Worm (Caenorhabditis elegans) whole organism, L1 larva: Measurements from ENCODE around the gene F02H6.6.

Experiments used
- C04F5.9 ChIP-seq: sonication (generic microtip); optimal IDR thresholded peaks from 2 replicates; lab custom pipeline; 2016; ENCODE audit warnings: missing genetic modification characterization, missing compliant biosample characterization
- C16A3.4 ChIP-seq: fragments of 150-350 bp; optimal IDR thresholded peaks from 2 replicates; lab custom pipeline; 2014; ENCODE audit warnings: missing biosample characterization, missing genetic modification characterization
- aha-1 ChIP-seq: fragments of 150-350 bp; optimal IDR thresholded peaks from 2 replicates; lab custom pipeline; 2014; ENCODE audit warnings: missing biosample characterization, missing genetic modification characterization
- alr-1 ChIP-seq: fragments of 200-800 bp; sonication (Bioruptor generic); optimal IDR thresholded peaks from 2 replicates; lab custom pipeline; 2018; ENCODE audit warnings: borderline replicate concordance, mild to moderate bottlenecking, missing genetic modification characterization, missing compliant biosample characterization
- blmp-1 ChIP-seq: fragments of 150-350 bp; optimal IDR thresholded peaks from 2 replicates; lab custom pipeline; 2014; ENCODE audit warnings: missing biosample characterization, missing genetic modification characterization
- ceh-8 ChIP-seq: fragments of 200-800 bp; sonication (Bioruptor generic); optimal IDR thresholded peaks from 2 replicates; lab custom pipeline; 2018; ENCODE audit warnings: mild to moderate bottlenecking, missing genetic modification characterization, moderate library complexity, missing compliant biosample characterization
- ceh-82 ChIP-seq, 3 experiments: fragments of 150-350 bp in 1 of 3; sonication (generic microtip) in 2 of 3; optimal IDR thresholded peaks; 2 replicates each; lab custom pipeline; 2014 to 2017; ENCODE audit warnings: missing biosample characterization in 3 of 3, missing genetic modification characterization in 3 of 3
- ces-1 ChIP-seq: fragments of 150-350 bp; optimal IDR thresholded peaks from 2 replicates; lab custom pipeline; 2014; ENCODE audit warnings: missing biosample characterization, missing genetic modification reagents, missing genetic modification characterization
- efl-1 ChIP-seq, 4 experiments: fragments of 150-350 bp; optimal IDR thresholded peaks in 3 of 4; peaks in 1 of 4; 1 replicate in 1 of 4; 2 replicates in 3 of 4; lab custom pipeline; 2014; ENCODE audit warnings: missing biosample characterization in 2 of 4, missing genetic modification characterization in 2 of 4, missing genetic modification reagents in 2 of 4
- efl-3 ChIP-seq: fragments of 200-800 bp; sonication (Bioruptor generic); optimal IDR thresholded peaks from 2 replicates; lab custom pipeline; 2018; ENCODE audit warnings: mild to moderate bottlenecking, missing genetic modification characterization, missing compliant biosample characterization
- egl-13 ChIP-seq: sonication (generic microtip); optimal IDR thresholded peaks from 2 replicates; lab custom pipeline; 2016; ENCODE audit warnings: missing genotype, missing genetic modification reagents, missing genetic modification characterization, missing compliant biosample characterization
- elt-3 ChIP-seq, 6 experiments: fragments of 150-350 bp in 1 of 6; sonication (generic microtip); optimal IDR thresholded peaks; 2 replicates each; lab custom pipeline; 2017 to 2018; ENCODE audit warnings: missing biosample characterization in 6 of 6, missing genetic modification characterization in 6 of 6, inconsistent platforms in 1 of 6
- fos-1 ChIP-seq: fragments of 150-350 bp; optimal IDR thresholded peaks from 2 replicates; lab custom pipeline; 2014; ENCODE audit warnings: missing biosample characterization, missing genetic modification characterization
- hlh-17 ChIP-seq: fragments of 200-800 bp; sonication (Bioruptor generic); optimal IDR thresholded peaks from 2 replicates; lab custom pipeline; 2018; ENCODE audit warnings: missing genetic modification characterization, mild to moderate bottlenecking, missing compliant biosample characterization, moderate library complexity, borderline replicate concordance
- irx-1 ChIP-seq: sonication (generic microtip); optimal IDR thresholded peaks from 2 replicates; lab custom pipeline; 2016; ENCODE audit warnings: missing genetic modification characterization, missing compliant biosample characterization
- lin-14 ChIP-seq: fragments of 200-800 bp; sonication (Bioruptor generic); optimal IDR thresholded peaks from 2 replicates; lab custom pipeline; 2018; ENCODE audit warnings: mild to moderate bottlenecking, missing genetic modification characterization, moderate library complexity, missing compliant biosample characterization
- lin-35 ChIP-seq, 2 experiments: fragments of 150-350 bp; optimal IDR thresholded peaks; 2 replicates each; lab custom pipeline; 2014; ENCODE audit warnings: missing biosample characterization in 2 of 2, missing genetic modification characterization in 2 of 2, missing genetic modification reagents in 2 of 2
- lin-39 ChIP-seq: fragments of 150-350 bp; optimal IDR thresholded peaks from 2 replicates; lab custom pipeline; 2014; ENCODE audit warnings: missing biosample characterization, missing genetic modification reagents, missing genetic modification characterization
- lsy-2 ChIP-seq, 2 experiments: fragments of 150-350 bp; optimal IDR thresholded peaks; 2 replicates each; lab custom pipeline; 2014; ENCODE audit warnings: missing biosample characterization in 2 of 2, missing genetic modification characterization in 2 of 2
- mab-9 ChIP-seq: fragments of 200-800 bp; sonication (Bioruptor generic); IDR thresholded peaks from 2 replicates; pipeline ENCODE4 v1.3.6; 2022; ENCODE audit warnings: missing genetic modification reagents, missing genetic modification characterization, missing compliant biosample characterization
- mep-1 ChIP-seq: fragments of 150-350 bp; optimal IDR thresholded peaks from 2 replicates; lab custom pipeline; 2014; ENCODE audit warnings: missing biosample characterization, missing genetic modification characterization
- nhr-12 ChIP-seq: sonication (generic microtip); optimal IDR thresholded peaks from 2 replicates; lab custom pipeline; 2017; ENCODE audit warnings: missing biosample characterization, missing genetic modification characterization
- nhr-28 ChIP-seq: fragments of 150-350 bp; optimal IDR thresholded peaks from 2 replicates; lab custom pipeline; 2014; ENCODE audit warnings: missing biosample characterization, missing genetic modification characterization
- nhr-76 ChIP-seq: sonication (generic microtip); optimal IDR thresholded peaks from 2 replicates; lab custom pipeline; 2017; ENCODE audit warnings: missing biosample characterization, missing genetic modification characterization
- nhr-84 ChIP-seq: sonication (generic microtip); optimal IDR thresholded peaks from 2 replicates; lab custom pipeline; 2017; ENCODE audit warnings: missing biosample characterization, missing genetic modification characterization
- nhr-85 ChIP-seq: sonication (generic microtip); peaks from one replicate; lab custom pipeline; 2016; ENCODE audit warnings: missing genetic modification characterization, inconsistent platforms, missing compliant biosample characterization
- pax-3 ChIP-seq: fragments of 200-800 bp; sonication (Bioruptor generic); optimal IDR thresholded peaks from 2 replicates; lab custom pipeline; 2018; ENCODE audit warnings: mild to moderate bottlenecking, missing genetic modification characterization, moderate library complexity, missing compliant biosample characterization
- skn-1 ChIP-seq: fragments of 150-350 bp; optimal IDR thresholded peaks from 2 replicates; lab custom pipeline; 2014; ENCODE audit warnings: missing biosample characterization, missing genetic modification characterization
- snu-23 ChIP-seq: sonication (generic microtip); optimal IDR thresholded peaks from 2 replicates; lab custom pipeline; 2016; ENCODE audit warnings: missing genetic modification characterization, missing compliant biosample characterization
- sox-4 ChIP-seq: sonication (generic microtip); optimal IDR thresholded peaks from 2 replicates; lab custom pipeline; 2016; ENCODE audit warnings: missing genetic modification characterization, missing compliant biosample characterization
- sptf-1 ChIP-seq: fragments of 150-350 bp; optimal IDR thresholded peaks from 2 replicates; lab custom pipeline; 2014; ENCODE audit warnings: missing biosample characterization, missing genetic modification characterization
- sup-37 ChIP-seq: fragments of 200-800 bp; sonication (Bioruptor generic); optimal IDR thresholded peaks from 2 replicates; lab custom pipeline; 2018; ENCODE audit warnings: mild to moderate bottlenecking, missing genetic modification characterization, missing compliant biosample characterization
- tlp-1 ChIP-seq: fragments of 150-350 bp; optimal IDR thresholded peaks from 2 replicates; lab custom pipeline; 2014; ENCODE audit warnings: missing biosample characterization, missing genetic modification characterization
- unc-30 ChIP-seq: sonication (generic microtip); optimal IDR thresholded peaks from 2 replicates; lab custom pipeline; 2017; ENCODE audit warnings: missing biosample characterization, missing genetic modification characterization
- unc-62 ChIP-seq: fragments of 150-350 bp; optimal IDR thresholded peaks from 2 replicates; lab custom pipeline; 2014; ENCODE audit warnings: missing biosample characterization, missing genetic modification reagents, missing genetic modification characterization
- unc-86 ChIP-seq: sonication (generic microtip); optimal IDR thresholded peaks from 2 replicates; lab custom pipeline; 2016; ENCODE audit warnings: missing genetic modification characterization, missing compliant biosample characterization
- xbp-1 ChIP-seq: sonication (generic microtip); optimal IDR thresholded peaks from 2 replicates; lab custom pipeline; 2016; ENCODE audit warnings: missing genetic modification characterization, missing compliant biosample characterization
- zag-1 ChIP-seq: fragments of 150-350 bp; optimal IDR thresholded peaks from 2 replicates; lab custom pipeline; 2014; ENCODE audit warnings: missing biosample characterization, missing genetic modification characterization
- ztf-11 ChIP-seq, 2 experiments: sonication (generic microtip); optimal IDR thresholded peaks; 2 replicates each; lab custom pipeline; 2016 to 2017; ENCODE audit warnings: missing genetic modification characterization in 2 of 2, missing biosample characterization in 1 of 2, missing compliant biosample characterization in 1 of 2
- ztf-4 ChIP-seq: fragments of 150-350 bp; optimal IDR thresholded peaks from 2 replicates; lab custom pipeline; 2014; ENCODE audit warnings: missing biosample characterization, missing genetic modification characterization

The F02H6.6 gene

DNA sequence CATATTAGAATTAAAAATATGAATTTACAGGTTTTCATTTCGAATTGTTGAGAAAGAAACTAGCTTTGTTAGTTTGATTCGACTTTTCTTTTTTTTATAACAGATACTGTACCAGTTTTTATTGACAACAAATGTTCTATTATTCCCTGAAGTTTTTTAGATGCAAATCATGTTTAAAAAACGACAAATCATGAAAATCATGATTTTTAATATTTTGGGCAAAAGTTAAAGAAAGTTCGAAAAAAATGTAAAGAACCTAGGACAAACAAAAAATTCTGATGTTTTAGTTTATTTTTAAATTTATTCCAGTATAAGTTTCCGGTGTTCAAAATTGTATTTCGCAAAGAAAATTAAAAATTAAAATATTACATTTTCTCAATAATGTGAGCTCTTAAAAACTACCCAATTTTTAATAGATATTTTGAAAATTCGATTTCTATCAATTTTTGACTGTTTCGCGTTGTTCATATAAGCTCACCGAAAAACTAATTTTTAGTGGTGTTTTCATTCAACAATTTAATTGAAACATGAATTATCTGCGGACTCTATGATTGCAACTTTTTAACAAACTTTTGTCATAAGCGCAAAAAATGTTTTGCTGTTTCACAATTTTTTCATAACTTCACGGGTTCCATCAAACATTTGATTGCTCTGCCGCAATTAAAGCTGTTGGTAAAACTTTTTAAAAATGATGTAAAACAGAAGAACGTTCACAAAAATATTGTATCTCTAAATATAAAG lies 10.9 kb upstream of the F02H6.6 start, which contains the start of gene Y64G10A.10:
Gene Y64G10A.10, minus strand, starts transcription at position 51 of the 741 bp plus-strand sequence.
- TF ChIP-seq aha-1 (tag; lab: Kevin White, UChicago) (no peak), fos-1 (no peak), lin-14 (GFP tag; lab: Kevin White, UChicago) (no peak), lsy-2 (tag; optimal IDR thresholded peaks at IDR 0.05; lab: Kevin White, UChicago) (no peak), egl-13 (tag; lab: Kevin White, UChicago) (no peak), pax-3 (no peak), zag-1 (tag; lab: Kevin White, UChicago) (no peak), mep-1 (tag; lab: Kevin White, UChicago) (no peak), C04F5.9 (tag; lab: Kevin White, UChicago) (no peak), hlh-17 (GFP tag; lab: Kevin White, UChicago) (no peak), snu-23 (no peak), lin-35 (GFP tag; optimal IDR thresholded peaks at IDR 0.05; lab: Kevin White, UChicago) (no peak), nhr-28 (no peak), C16A3.4 (tag; lab: Kevin White, UChicago) (no peak), ztf-4 (tag; lab: Kevin White, UChicago) (no peak), xbp-1 (tag; lab: Kevin White, UChicago) (no peak), ceh-82 (tag; optimal IDR thresholded peaks at IDR 0.05; lab: Kevin White, UChicago) (no peak), alr-1 (tag; lab: Kevin White, UChicago) (no peak), ces-1 (GFP tag; lab: Kevin White, UChicago) (no peak), unc-86 (tag; lab: Kevin White, UChicago) (no peak)
- TF ChIP-seq, all 84 proteins: peak for 0

DNA sequence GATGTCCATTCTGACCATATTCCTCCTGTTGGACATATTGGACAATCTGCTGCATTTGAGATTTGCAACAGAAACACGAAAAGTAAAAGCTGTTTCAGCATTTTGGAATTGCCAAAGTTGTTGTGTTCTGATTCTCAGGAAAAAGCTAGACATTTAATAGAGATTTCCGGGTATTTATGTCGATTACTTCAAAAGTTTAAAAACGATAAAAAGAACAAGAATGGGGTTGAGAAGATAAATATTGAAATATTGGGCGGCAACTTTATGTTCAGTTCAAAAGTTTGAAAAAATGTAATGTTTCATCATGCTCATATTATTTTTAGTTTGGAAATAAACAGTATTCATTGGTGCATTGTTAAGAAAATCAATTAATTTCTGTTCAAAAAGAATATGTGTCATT lies 8.3 kb upstream of the F02H6.6 start, which contains the start of gene Y64G10A.1:
Gene Y64G10A.1, minus strand, starts transcription at position 101 of the 400 bp plus-strand sequence.
- no peak for TF ChIP-seq mab-9 (GFP tag; lab: Robert Waterston, UW)
- TF ChIP-seq unc-30 = no peak
- no peak for TF ChIP-seq lsy-2 (tag; optimal IDR thresholded peaks at IDR 0.05; lab: Kevin White, UChicago)
- TF ChIP-seq xbp-1 (tag; lab: Kevin White, UChicago) = no peak
- no peak for TF ChIP-seq efl-3 (GFP tag; lab: Kevin White, UChicago)
- TF ChIP-seq ceh-8 (GFP tag; lab: Kevin White, UChicago) = no peak
- no peak for TF ChIP-seq irx-1 (tag; lab: Kevin White, UChicago)
- no peak for TF ChIP-seq nhr-85 (tag; lab: Kevin White, UChicago)
- TF ChIP-seq unc-62 = no peak
- no peak for TF ChIP-seq efl-1 (optimal IDR thresholded peaks at IDR 0.05; lab: Kevin White, UChicago)
- no peak for TF ChIP-seq efl-1 (GFP tag; optimal IDR thresholded peaks at IDR 0.05 in 1 of 2; lab: Kevin White, UChicago)
- no peak for TF ChIP-seq lin-39 (tag; lab: Kevin White, UChicago)
- no peak for TF ChIP-seq pax-3
- no peak for TF ChIP-seq tlp-1 (tag; lab: Kevin White, UChicago)
- no peak for TF ChIP-seq blmp-1 (tag; lab: Kevin White, UChicago)
- TF ChIP-seq nhr-84 = no peak
- TF ChIP-seq skn-1 = no peak
- no peak for TF ChIP-seq nhr-76

DNA sequence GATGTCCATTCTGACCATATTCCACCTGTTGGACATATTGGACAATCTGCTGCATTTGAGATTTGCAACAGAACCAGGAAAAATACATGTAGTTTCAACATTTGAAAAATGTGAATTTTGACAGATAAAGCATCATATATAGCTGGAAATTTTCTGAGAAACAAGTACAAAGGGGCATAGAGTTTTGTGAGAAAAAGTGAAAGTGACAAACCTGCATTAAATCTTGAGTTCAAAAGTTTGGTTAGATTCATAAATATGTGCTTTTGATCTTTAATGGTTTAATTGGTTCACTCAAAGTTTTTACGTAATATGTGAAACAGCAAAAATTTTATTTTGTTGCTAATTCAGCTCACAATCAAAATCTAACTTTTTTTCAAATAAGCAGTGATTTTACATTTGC lies 2.6 kb downstream of the F02H6.6 start, which contains the start of gene F02H6.7:
Gene F02H6.7, minus strand, starts transcription at position 101 of the 400 bp plus-strand sequence.
- TF ChIP-seq ztf-11 (tag; optimal IDR thresholded peaks at IDR 0.05; lab: Kevin White, UChicago) (no peak), sptf-1 (tag; lab: Kevin White, UChicago) (no peak), nhr-12 (tag; lab: Kevin White, UChicago) (no peak), elt-3 (tag; optimal IDR thresholded peaks at IDR 0.05; lab: Kevin White, UChicago) (no peak), sup-37 (GFP tag; lab: Kevin White, UChicago) (no peak), sox-4 (no peak)
